Worm (Caenorhabditis elegans) whole organism, young adult: ENCODE data around the gene gpch-1.

Source experiments
- B0261.1 ChIP-seq: sonication (generic microtip); optimal IDR thresholded peaks from 2 replicates; lab custom pipeline; 2016; ENCODE audit warnings: mild to moderate bottlenecking, missing genetic modification characterization, moderate library complexity, missing compliant biosample characterization
- B0336.3 ChIP-seq: fragments of 200-800 bp; sonication (Bioruptor generic); IDR thresholded peaks from 2 replicates; pipeline ENCODE4 v1.3.6; 2022; ENCODE audit warnings: missing genetic modification characterization, missing compliant biosample characterization
- F10E7.11 ChIP-seq: sonication (generic microtip); optimal IDR thresholded peaks from 2 replicates; lab custom pipeline; 2017; ENCODE audit warnings: mild to moderate bottlenecking, missing genetic modification characterization, moderate library complexity, missing compliant biosample characterization
- F22D6.2 ChIP-seq: sonication (generic microtip); optimal IDR thresholded peaks from 2 replicates; lab custom pipeline; 2016; ENCODE audit warnings: mild to moderate bottlenecking, missing genetic modification characterization, missing compliant biosample characterization
- F23B12.7 ChIP-seq: sonication (generic microtip); optimal IDR thresholded peaks from 2 replicates; lab custom pipeline; 2017; ENCODE audit warnings: missing genetic modification characterization, mild to moderate bottlenecking, missing compliant biosample characterization, antibody characterized with exemption, moderate library complexity; ENCODE audit not compliant: insufficient read depth
- F33H1.4 ChIP-seq: fragments of 200-800 bp; sonication (Bioruptor generic); IDR thresholded peaks from 2 replicates; pipeline ENCODE4 v1.3.6; 2022; ENCODE audit warnings: missing genetic modification reagents, missing genetic modification characterization, missing compliant biosample characterization
- F55B11.4 ChIP-seq: sonication (generic microtip); optimal IDR thresholded peaks from 2 replicates; lab custom pipeline; 2016; ENCODE audit warnings: missing compliant biosample characterization, missing genetic modification characterization, borderline replicate concordance; ENCODE audit not compliant: insufficient read depth
- ZK185.1 ChIP-seq: sonication (generic microtip); optimal IDR thresholded peaks from 2 replicates; lab custom pipeline; 2016; ENCODE audit warnings: mild to moderate bottlenecking, missing genetic modification characterization, missing compliant biosample characterization; ENCODE audit not compliant: poor library complexity, severe bottlenecking
- akir-1 ChIP-seq: fragments of 200-800 bp; sonication (Bioruptor generic); optimal IDR thresholded peaks from 2 replicates; lab custom pipeline; 2018; ENCODE audit warnings: mild to moderate bottlenecking, missing genetic modification characterization, moderate library complexity, missing compliant biosample characterization
- aptf-3 ChIP-seq: fragments of 200-800 bp; sonication (Bioruptor generic); IDR thresholded peaks from 2 replicates; pipeline ENCODE4 v1.3.6; 2022; ENCODE audit warnings: missing genetic modification characterization, missing compliant biosample characterization
- athp-1 ChIP-seq: sonication (generic microtip); optimal IDR thresholded peaks from 2 replicates; lab custom pipeline; 2017; ENCODE audit warnings: mild to moderate bottlenecking, missing genetic modification characterization, missing compliant biosample characterization
- attf-5 ChIP-seq: fragments of 200-800 bp; sonication (Bioruptor generic); optimal IDR thresholded peaks from 2 replicates; lab custom pipeline; 2018; ENCODE audit warnings: mild to moderate bottlenecking, missing genetic modification characterization, missing compliant biosample characterization
- bed-2 ChIP-seq: fragments of 200-800 bp; sonication (Bioruptor generic); IDR thresholded peaks from 2 replicates; pipeline ENCODE4 v1.3.6; 2022; ENCODE audit warnings: missing genetic modification reagents, missing genetic modification characterization, missing compliant biosample characterization
- ccch-3 ChIP-seq: fragments of 200-800 bp; sonication (Bioruptor generic); optimal IDR thresholded peaks from 2 replicates; lab custom pipeline; 2018; ENCODE audit warnings: mild to moderate bottlenecking, missing genetic modification characterization, missing compliant biosample characterization
- ceh-100 ChIP-seq: fragments of 200-800 bp; sonication (Bioruptor generic); IDR thresholded peaks from 2 replicates; pipeline ENCODE4 v1.3.6; 2022; ENCODE audit warnings: missing genetic modification reagents, missing genetic modification characterization, missing compliant biosample characterization
- ceh-27 ChIP-seq: fragments of 200-800 bp; sonication (Bioruptor generic); optimal IDR thresholded peaks from 2 replicates; lab custom pipeline; 2018; ENCODE audit warnings: mild to moderate bottlenecking, missing genetic modification characterization, moderate library complexity, missing compliant biosample characterization
- efl-1 ChIP-seq: fragments of 150-350 bp; optimal IDR thresholded peaks from 2 replicates; lab custom pipeline; 2014; ENCODE audit warnings: missing biosample characterization, missing genetic modification reagents, missing genetic modification characterization
- ets-4 ChIP-seq: fragments of 200-800 bp; sonication (Bioruptor generic); optimal IDR thresholded peaks from 2 replicates; lab custom pipeline; 2018; ENCODE audit warnings: mild to moderate bottlenecking, missing genetic modification characterization, missing compliant biosample characterization
- hlh-26 ChIP-seq: fragments of 200-800 bp; sonication (Bioruptor generic); conservative IDR thresholded peaks from 2 replicates; pipeline ENCODE4 v1.3.6; 2022; ENCODE audit warnings: missing genetic modification reagents, missing genetic modification characterization, missing compliant biosample characterization
- let-607 ChIP-seq, 2 experiments: fragments of 200-800 bp in 1 of 2; sonication (Bioruptor generic) in 1 of 2; sonication (generic microtip) in 1 of 2; optimal IDR thresholded peaks; 2 replicates each; lab custom pipeline; 2016 to 2018; ENCODE audit warnings: mild to moderate bottlenecking in 2 of 2, missing compliant biosample characterization in 2 of 2, missing genetic modification characterization in 2 of 2, moderate library complexity in 2 of 2, missing genotype in 1 of 2
- lin-26 ChIP-seq: fragments of 200-800 bp; sonication (Bioruptor generic); IDR thresholded peaks from 2 replicates; pipeline ENCODE4 v1.3.6; 2022; ENCODE audit warnings: missing genetic modification reagents, missing genetic modification characterization, missing compliant biosample characterization
- lin-35 ChIP-seq, 3 experiments: fragments of 150-350 bp in 2 of 3; sonication (generic microtip) in 1 of 3; optimal IDR thresholded peaks; 2 replicates each; lab custom pipeline; 2014 to 2018; ENCODE audit warnings: missing biosample characterization in 3 of 3, missing genetic modification characterization in 3 of 3, missing genetic modification reagents in 3 of 3
- lin-40 ChIP-seq: sonication (generic microtip); optimal IDR thresholded peaks from 2 replicates; lab custom pipeline; 2016; ENCODE audit warnings: missing genetic modification characterization, mild to moderate bottlenecking, missing compliant biosample characterization, missing genotype, missing genetic modification reagents
- madf-3 ChIP-seq: fragments of 200-800 bp; sonication (Bioruptor generic); IDR thresholded peaks from 2 replicates; pipeline ENCODE4 v1.3.6; 2022; ENCODE audit warnings: missing genetic modification reagents, missing genetic modification characterization, missing compliant biosample characterization
- mes-4 ChIP-seq: sonication (generic microtip); optimal IDR thresholded peaks from 2 replicates; lab custom pipeline; 2016; ENCODE audit warnings: missing genotype, missing genetic modification characterization, missing compliant biosample characterization
- nhr-120 ChIP-seq: fragments of 200-800 bp; sonication (Bioruptor generic); IDR thresholded peaks from 2 replicates; pipeline ENCODE4 v1.3.6; 2022; ENCODE audit warnings: missing genetic modification characterization, missing compliant biosample characterization
- nhr-179 ChIP-seq: sonication (generic microtip); optimal IDR thresholded peaks from 2 replicates; lab custom pipeline; 2016; ENCODE audit warnings: mild to moderate bottlenecking, missing genetic modification characterization, missing compliant biosample characterization
- pha-4 ChIP-seq: fragments of 150-350 bp; sonication (generic microtip); optimal IDR thresholded peaks from 2 replicates; lab custom pipeline; 2014; ENCODE audit warnings: missing biosample characterization, missing genetic modification reagents, missing genetic modification characterization
- unc-62 ChIP-seq: fragments of 150-350 bp; optimal IDR thresholded peaks from 2 replicates; lab custom pipeline; 2014; ENCODE audit warnings: missing biosample characterization, missing genetic modification reagents, missing genetic modification characterization

The gpch-1 gene

ce11 chrIII:4460242-4460641, 51.9 kb downstream of the gpch-1 start:
- TF ChIP-seq lin-35 (GFP tag; optimal IDR thresholded peaks at IDR 0.05; lab: Kevin White, UChicago) (no peak), ets-4 (GFP tag; lab: Kevin White, UChicago) (no peak), athp-1 (tag; lab: Kevin White, UChicago) (no peak), B0336.3 (GFP tag; lab: Robert Waterston, UW) (no peak), lin-26 (no peak), ceh-100 (GFP tag; lab: Robert Waterston, UW) (no peak), akir-1 (GFP tag; lab: Kevin White, UChicago) (no peak), let-607 (tag; optimal IDR thresholded peaks at IDR 0.05; lab: Kevin White, UChicago) (no peak), bed-2 (GFP tag; lab: Robert Waterston, UW) (no peak), F10E7.11 (tag; lab: Kevin White, UChicago) (no peak), lin-40 (no peak), pha-4 (tag; lab: Kevin White, UChicago) (no peak)
- TF ChIP-seq, all 124 proteins: peak for 0

- no peak for TF ChIP-seq efl-1 (GFP tag; lab: Kevin White, UChicago)
- TF ChIP-seq F23B12.7 (tag; lab: Kevin White, UChicago): no peak
- no peak for TF ChIP-seq F22D6.2 (tag; lab: Kevin White, UChicago)
- TF ChIP-seq hlh-26 (GFP tag; lab: Robert Waterston, UW): no peak
- TF ChIP-seq unc-62 (GFP tag; lab: Kevin White, UChicago): no peak
- no peak for TF ChIP-seq mes-4 (tag; lab: Kevin White, UChicago)
- no peak for TF ChIP-seq ceh-27 (GFP tag; lab: Kevin White, UChicago)
- no peak for TF ChIP-seq F33H1.4 (GFP tag; lab: Robert Waterston, UW)
- no peak for TF ChIP-seq nhr-179 (tag; lab: Kevin White, UChicago)
- TF ChIP-seq aptf-3 (GFP tag; lab: Robert Waterston, UW): no peak
- no peak for TF ChIP-seq B0261.1 (tag; lab: Kevin White, UChicago)
- no peak for TF ChIP-seq B0336.3 (GFP tag; lab: Robert Waterston, UW)
- TF ChIP-seq F55B11.4: no peak
- TF ChIP-seq ccch-3: no peak
- no peak for TF ChIP-seq nhr-120 (GFP tag; lab: Robert Waterston, UW)
- no peak for TF ChIP-seq madf-3 (GFP tag; lab: Robert Waterston, UW)
- no peak for TF ChIP-seq ZK185.1 (tag; lab: Kevin White, UChicago)
- TF ChIP-seq attf-5 (GFP tag; lab: Kevin White, UChicago): no peak
These were observed 53.0 kb downstream of the gpch-1 start for ce11 chrIII:4461337-4461736.
